Fruit fly (Drosophila melanogaster): ENCODE data around the gene Las.

Las gene

dm6 chr3L:20403493-20404379, 28.4 kb downstream of the Las start:
- TF ChIP-seq CG6765 (GFP tag; optimal IDR thresholded peaks at IDR 0.05) (no peak), CG16813 (GFP tag; IDR thresholded peaks at IDR 0.05; ENCODE audit: partially characterized antibody) (0 out of 3 replicates have a peak, but pooled peaks have one; percentile 32), CTCF (GFP tag; optimal IDR thresholded peaks at IDR 0.05) (no peak), NfI (GFP tag; optimal IDR thresholded peaks at IDR 0.05) (no peak), NK7.1 (GFP tag; optimal IDR thresholded peaks at IDR 0.05) (no peak), sens (GFP tag) (peak; percentile 69), Ets97D (GFP tag; optimal IDR thresholded peaks at IDR 0.05) (no peak), CG13624 (GFP tag; optimal IDR thresholded peaks at IDR 0.05) (peak; percentile 26), emc (GFP tag; optimal IDR thresholded peaks at IDR 0.05) (no peak), CG18764 (GFP tag; optimal IDR thresholded peaks at IDR 0.05) (no peak), HLH54F (GFP tag; optimal IDR thresholded peaks at IDR 0.05) (no peak), CG2199 (GFP tag; IDR thresholded peaks at IDR 0.05) (0 out of 3 replicates have a peak, but pooled peaks have one; percentile 0), Dad (GFP tag; optimal IDR thresholded peaks at IDR 0.05) (no peak), amos (GFP tag; IDR thresholded peaks at IDR 0.05; ENCODE audit: partially characterized antibody) (no peak; the same call in 1 of the 2 replicates), tio (GFP tag; optimal IDR thresholded peaks at IDR 0.05) (no peak), CG10654 (GFP tag; optimal IDR thresholded peaks at IDR 0.05) (no peak), CG13775 (GFP tag; optimal IDR thresholded peaks at IDR 0.05) (peak; percentile 15), Taf1 (GFP tag; IDR thresholded peaks at IDR 0.05) (no peak), CG6689 (GFP tag; IDR thresholded peaks at IDR 0.05) (peak; percentile 20; the same call in 1 of the 2 replicates), CG6175 (GFP tag; IDR thresholded peaks at IDR 0.05) (no peak), dmrt99B (tag; optimal IDR thresholded peaks at IDR 0.05) (no peak), ci (GFP tag; IDR thresholded peaks at IDR 0.05) (0 out of 3 replicates have a peak, but pooled peaks have one; percentile 27), CG9727 (GFP tag; optimal IDR thresholded peaks at IDR 0.05) (peak; percentile 22), oc (tag; optimal IDR thresholded peaks at IDR 0.05) (no peak), D19A (tag; optimal IDR thresholded peaks at IDR 0.05) (peak; percentile 17), Ets65A (GFP tag) (peak; percentile 48), grn (GFP tag; optimal IDR thresholded peaks at IDR 0.05) (no peak), CG15269 (tag; optimal IDR thresholded peaks at IDR 0.05) (no peak), Antp (GFP tag; optimal IDR thresholded peaks at IDR 0.05) (no peak), Rfx (GFP tag; IDR thresholded peaks at IDR 0.05) (no peak), lbe (GFP tag; optimal IDR thresholded peaks at IDR 0.05) (peak; percentile 29), CG43689 (GFP tag; IDR thresholded peaks at IDR 0.05) (no peak), eyg (GFP tag; optimal IDR thresholded peaks at IDR 0.05) (no peak), ranshi (GFP tag; IDR thresholded peaks at IDR 0.05) (no peak), fru (optimal IDR thresholded peaks at IDR 0.05) (no peak), gem (tag; optimal IDR thresholded peaks at IDR 0.05) (peak; percentile 9), Sin3A (optimal IDR thresholded peaks at IDR 0.05) (no peak), sd (tag; optimal IDR thresholded peaks at IDR 0.05) (no peak), chinmo (GFP tag; IDR thresholded peaks at IDR 0.05; ENCODE audit: partially characterized antibody) (peak; percentile 66; the same call in 1 of the 4 replicates), CG4424 (GFP tag; optimal IDR thresholded peaks at IDR 0.05) (no peak), Med (GFP tag) (peak; percentile 68), dan (GFP tag; IDR thresholded peaks at IDR 0.05) (no peak), bab2 (GFP tag; optimal IDR thresholded peaks at IDR 0.05) (no peak), Gsc (GFP tag; IDR thresholded peaks at IDR 0.05) (no peak), CG1603 (tag; optimal IDR thresholded peaks at IDR 0.05) (peak; percentile 23), CHES-1-like (GFP tag; optimal IDR thresholded peaks at IDR 0.05) (no peak), sqz (GFP tag; optimal IDR thresholded peaks at IDR 0.05) (peak; percentile 9), Rx (GFP tag; IDR thresholded peaks at IDR 0.05) (no peak), row (GFP tag; IDR thresholded peaks at IDR 0.05) (peak; percentile 27; the same call in 1 of the 3 replicates), Myb (GFP tag; optimal IDR thresholded peaks at IDR 0.05) (peak; percentile 21), CG13894 (tag; optimal IDR thresholded peaks at IDR 0.05) (peak; percentile 76)

Measured in whole organism, embryonic.